Worm (Caenorhabditis elegans): ENCODE measurements around the gene vab-7.
A peak's percentile ranks its signal among the peaks of the same experiment; 100 is the strongest.

The vab-7 gene

ce11 chrIII:10906325-10906724 lies 13.8 kb upstream of the vab-7 start:
- TF ChIP-seq hlh-30 (tag; optimal IDR thresholded peaks at IDR 0.05; ENCODE audit: insufficient read depth) (no peak), saeg-2 (GFP tag; IDR thresholded peaks at IDR 0.05) (no peak), rbr-2 (tag; optimal IDR thresholded peaks at IDR 0.05) (peak; percentile 5), dmd-6 (GFP tag; IDR thresholded peaks at IDR 0.05) (0 out of 2 replicates have a peak, but pooled peaks have one; percentile 8), F26F4.8 (GFP tag; conservative IDR thresholded peaks at IDR 0.05) (no peak), tag-97 (GFP tag; IDR thresholded peaks at IDR 0.05) (no peak), nhr-6 (tag; optimal IDR thresholded peaks at IDR 0.05) (no peak), aha-1 (tag) (peak; percentile 92)

ce11 chrIII:10907678-10908217 lies 12.4 kb upstream of the vab-7 start:
- no peak for TF ChIP-seq set-16 (GFP tag; IDR thresholded peaks at IDR 0.05)
- TF ChIP-seq dmd-8 (GFP tag; IDR thresholded peaks at IDR 0.05) = no peak
- peak; percentile 98 for TF ChIP-seq aha-1 (tag)
- no peak for TF ChIP-seq sdz-12 (GFP tag; optimal IDR thresholded peaks at IDR 0.05)
- peak; percentile 51 for TF ChIP-seq mep-1 (tag; optimal IDR thresholded peaks at IDR 0.05)
- TF ChIP-seq Y48G9A.11 (GFP tag; IDR thresholded peaks at IDR 0.05) = no peak
- TF ChIP-seq fkh-10 (GFP tag; optimal IDR thresholded peaks at IDR 0.05) = no peak

ce11 chrIII:10908543-10908942 lies 11.6 kb upstream of the vab-7 start:
- TF ChIP-seq F37D6.2 (tag; optimal IDR thresholded peaks at IDR 0.05) (no peak), mep-1 (tag; optimal IDR thresholded peaks at IDR 0.05) (peak; percentile 55), pqm-1 (tag; optimal IDR thresholded peaks at IDR 0.05) (no peak), set-16 (GFP tag; IDR thresholded peaks at IDR 0.05) (no peak), F49E8.2 (tag; optimal IDR thresholded peaks at IDR 0.05; ENCODE audit: borderline replicate concordance) (no peak), lin-1 (GFP tag; IDR thresholded peaks at IDR 0.05) (no peak)

- no peak for TF ChIP-seq lin-29 (GFP tag; IDR thresholded peaks at IDR 0.05)
- no peak for TF ChIP-seq R02D3.7 (tag; optimal IDR thresholded peaks at IDR 0.05)
- peak; percentile 78 for TF ChIP-seq aha-1 (tag)
- TF ChIP-seq F26F4.8 (GFP tag; conservative IDR thresholded peaks at IDR 0.05) = no peak
- TF ChIP-seq F10B5.3 (tag; optimal IDR thresholded peaks at IDR 0.05) = no peak
These were observed 11.0 kb upstream of the vab-7 start for ce11 chrIII:10909166-10909565.

ce11 chrIII:10911160-10911559 lies 9.0 kb upstream of the vab-7 start, which contains the start of gene cut-6:
Gene cut-6 (plus strand): TSS chrIII:10911460.
- TF ChIP-seq aha-1 (tag) (peak; percentile 21), nhr-25 (tag; optimal IDR thresholded peaks at IDR 0.05; ENCODE audit: borderline replicate concordance, insufficient read depth) (no peak)

- TF ChIP-seq lir-3 (tag; optimal IDR thresholded peaks at IDR 0.05) (no peak), aha-1 (tag) (peak; percentile 93)
These were observed 5.2 kb upstream of the vab-7 start for ce11 chrIII:10914971-10915370.

ce11 chrIII:10921474-10921873 lies 1.3 kb downstream of the vab-7 start:
- TF ChIP-seq ceh-62 (tag; optimal IDR thresholded peaks at IDR 0.05) (no peak), set-16 (GFP tag; IDR thresholded peaks at IDR 0.05) (peak; percentile 68)

ce11 chrIII:10923539-10923938 lies 3.4 kb downstream of the vab-7 start:
- TF ChIP-seq lim-7 (GFP tag; IDR thresholded peaks at IDR 0.05) = no peak
- no peak for TF ChIP-seq lin-13 (GFP tag; optimal IDR thresholded peaks at IDR 0.05)
- TF ChIP-seq nhr-237 (tag; optimal IDR thresholded peaks at IDR 0.05) = no peak
- no peak for TF ChIP-seq nhr-42 (GFP tag; IDR thresholded peaks at IDR 0.05)
- no peak for TF ChIP-seq ceh-32 (tag; optimal IDR thresholded peaks at IDR 0.05; ENCODE audit: poor library complexity)
- TF ChIP-seq unc-62 (GFP tag; optimal IDR thresholded peaks at IDR 0.05 in 1 of 2) = peak in 1 of 2 experiments; percentile 96
- no peak for TF ChIP-seq unc-62 (tag; optimal IDR thresholded peaks at IDR 0.05)
- peak; percentile 1 for TF ChIP-seq aha-1 (tag)
- no peak for TF ChIP-seq nhr-28 (tag; optimal IDR thresholded peaks at IDR 0.05)
- TF ChIP-seq nhr-102 (tag; optimal IDR thresholded peaks at IDR 0.05) = no peak
- TF ChIP-seq lin-38 (GFP tag; IDR thresholded peaks at IDR 0.05) = no peak
- TF ChIP-seq ZK546.5 (tag; optimal IDR thresholded peaks at IDR 0.05) = no peak
- TF ChIP-seq F10B5.3 (tag; optimal IDR thresholded peaks at IDR 0.05) = no peak
- no peak for TF ChIP-seq zag-1 (tag; optimal IDR thresholded peaks at IDR 0.05)
- TF ChIP-seq mep-1 (tag; optimal IDR thresholded peaks at IDR 0.05) = no peak
- TF ChIP-seq ZK337.2 (GFP tag; IDR thresholded peaks at IDR 0.05) = no peak
- no peak for TF ChIP-seq mxl-3 (GFP tag; optimal IDR thresholded peaks at IDR 0.05)
